Fruit fly (Drosophila melanogaster) whole organism, embryonic: Measurements from ENCODE around the gene CG12241.

Source experiments
- Awh ChIP-seq: fragments of 200-800 bp; sonication (Bioruptor generic); IDR thresholded peaks from 2 replicates; pipeline ENCODE4, ENCODE4 v1.3.6; 2022; ENCODE audit warnings: missing biosample characterization, missing genetic modification characterization
- B-H2 ChIP-seq: fragments of 200-800 bp; sonication (Bioruptor generic); optimal IDR thresholded peaks from 2 replicates; lab custom pipeline; 2018; ENCODE audit warnings: missing biosample characterization, mild to moderate bottlenecking, missing genetic modification characterization
- CG10979 ChIP-seq: fragments of 200-800 bp; sonication (Bioruptor generic); optimal IDR thresholded peaks from 2 replicates; lab custom pipeline; 2018; ENCODE audit warnings: missing biosample characterization, mild to moderate bottlenecking, missing genetic modification characterization, moderate library complexity
- CG11247 ChIP-seq: fragments of 200-800 bp; sonication (Bioruptor generic); IDR thresholded peaks from 2 replicates; pipeline ENCODE4 v1.3.6; 2022; ENCODE audit warnings: missing biosample characterization, missing genetic modification characterization
- CG12104 ChIP-seq: fragments of 200-800 bp; sonication (Bioruptor generic); optimal IDR thresholded peaks from 3 replicates; lab custom pipeline; 2016; ENCODE audit warnings: missing biosample characterization, missing genetic modification characterization
- CG12155 ChIP-seq: fragments of 200-800 bp; sonication (Bioruptor generic); optimal IDR thresholded peaks from 3 replicates; lab custom pipeline; 2016; ENCODE audit warnings: missing biosample characterization, missing genetic modification characterization
- CG12299 ChIP-seq: fragments of 200-800 bp; sonication (Bioruptor generic); optimal IDR thresholded peaks from 2 replicates; lab custom pipeline; 2018; ENCODE audit warnings: missing biosample characterization, mild to moderate bottlenecking, missing genetic modification characterization
- CG12391 ChIP-seq: fragments of 200-800 bp; sonication (Bioruptor generic); optimal IDR thresholded peaks from 3 replicates; lab custom pipeline; 2018; ENCODE audit warnings: missing biosample characterization, mild to moderate bottlenecking, missing genetic modification characterization, moderate library complexity
- CG13624 ChIP-seq: fragments of 200-800 bp; sonication (Bioruptor generic); optimal IDR thresholded peaks from 2 replicates; lab custom pipeline; 2016; ENCODE audit warnings: missing biosample characterization, missing genetic modification characterization
- CG14014 ChIP-seq: fragments of 200-800 bp; sonication (Bioruptor generic); IDR thresholded peaks from 2 replicates; pipeline ENCODE4 v1.3.6; 2022; ENCODE audit warnings: missing biosample characterization, missing genetic modification characterization
- CG14441 ChIP-seq: fragments of 200-800 bp; sonication (Bioruptor generic); IDR thresholded peaks from 2 replicates; pipeline ENCODE4 v1.3.6; 2022; ENCODE audit warnings: missing biosample characterization, missing genetic modification characterization
- CG2712 ChIP-seq: fragments of 200-800 bp; optimal IDR thresholded peaks from 3 replicates; lab custom pipeline; 2019; ENCODE audit warnings: missing biosample characterization, mild to moderate bottlenecking, missing genetic modification characterization, moderate library complexity
- CG3281 ChIP-seq: fragments of 200-800 bp; sonication (Bioruptor generic); optimal IDR thresholded peaks from 3 replicates; lab custom pipeline; 2017; ENCODE audit warnings: missing biosample characterization, mild to moderate bottlenecking, missing genetic modification characterization
- CG3726 ChIP-seq: fragments of 200-800 bp; sonication (Bioruptor generic); IDR thresholded peaks from 3 replicates; pipeline ENCODE4, ENCODE4 v1.3.6; 2022; ENCODE audit warnings: missing biosample characterization, missing genetic modification characterization
- CG3838 ChIP-seq: fragments of 200-800 bp; sonication (Bioruptor generic); optimal IDR thresholded peaks from 3 replicates; lab custom pipeline; 2016; ENCODE audit warnings: missing biosample characterization, missing genetic modification characterization
- CG4424 ChIP-seq: fragments of 200-800 bp; sonication (Bioruptor generic); optimal IDR thresholded peaks from 3 replicates; lab custom pipeline; 2016; ENCODE audit warnings: missing biosample characterization, missing genetic modification characterization
- CG6765 ChIP-seq: fragments of 200-800 bp; sonication (Bioruptor generic); optimal IDR thresholded peaks from 3 replicates; lab custom pipeline; 2017; ENCODE audit warnings: missing biosample characterization, mild to moderate bottlenecking, missing genetic modification characterization
- CG8765 ChIP-seq: fragments of 200-800 bp; sonication (Bioruptor generic); IDR thresholded peaks from 2 replicates; pipeline ENCODE4 v1.3.6; 2022; ENCODE audit warnings: missing biosample characterization, missing genetic modification characterization
- CG8944 ChIP-seq: fragments of 200-800 bp; sonication (Bioruptor generic); optimal IDR thresholded peaks from 3 replicates; lab custom pipeline; 2016; ENCODE audit warnings: missing biosample characterization, missing genetic modification characterization
- Dll ChIP-seq: fragments of 200-800 bp; sonication (Bioruptor generic); IDR thresholded peaks from 4 replicates; pipeline ENCODE4 v1.3.6; 2022; ENCODE audit warnings: missing biosample characterization, missing genetic modification characterization; ENCODE audit not compliant: partially characterized antibody
- ERR ChIP-seq: fragments of 200-800 bp; sonication (Bioruptor generic); optimal IDR thresholded peaks from 2 replicates; lab custom pipeline; 2016; ENCODE audit warnings: missing biosample characterization, missing genetic modification characterization
- HLH3B ChIP-seq: fragments of 200-800 bp; sonication (Bioruptor generic); IDR thresholded peaks from 2 replicates; pipeline ENCODE4 v1.3.6; 2022; ENCODE audit warnings: missing biosample characterization, missing genetic modification characterization
- Hr39 ChIP-seq: fragments of >200 bp; optimal IDR thresholded peaks from 2 replicates; lab custom pipeline; 2017
- Lpt ChIP-seq: fragments of >200 bp; optimal IDR thresholded peaks from 2 replicates; lab custom pipeline; 2018; ENCODE audit warnings: missing biosample characterization, missing genetic modification characterization
- MTF-1 ChIP-seq: fragments of 200-800 bp; sonication (Bioruptor generic); optimal IDR thresholded peaks from 2 replicates; lab custom pipeline; 2018; ENCODE audit warnings: missing biosample characterization, mild to moderate bottlenecking, missing genetic modification characterization, borderline replicate concordance
- Oaz ChIP-seq: fragments of 200-800 bp; sonication (Bioruptor generic); IDR thresholded peaks from 2 replicates; pipeline ENCODE4 v1.3.6; 2022; ENCODE audit warnings: missing biosample characterization, missing genetic modification characterization
- Opbp ChIP-seq: fragments of 200-800 bp; sonication (Bioruptor generic); IDR thresholded peaks from 3 replicates; pipeline ENCODE4 v1.3.6; 2022; ENCODE audit warnings: missing biosample characterization, missing genetic modification characterization; ENCODE audit not compliant: partially characterized antibody
- Optix ChIP-seq: fragments of 200-800 bp; sonication (Bioruptor generic); IDR thresholded peaks from 3 replicates; pipeline ENCODE4 v1.3.6; 2022; ENCODE audit warnings: missing biosample characterization, missing genetic modification characterization
- Sry-δ ChIP-seq: fragments of 200-800 bp; sonication (Bioruptor generic); optimal IDR thresholded peaks from 2 replicates; lab custom pipeline; 2016; ENCODE audit warnings: missing biosample characterization, missing genetic modification characterization
- Xbp1 ChIP-seq: fragments of 200-800 bp; sonication (Bioruptor generic); optimal IDR thresholded peaks from 3 replicates; lab custom pipeline; 2016; ENCODE audit warnings: missing biosample characterization, mild to moderate bottlenecking, missing genetic modification characterization
- Xrp1 ChIP-seq: fragments of 200-800 bp; sonication (Bioruptor generic); IDR thresholded peaks from 2 replicates; pipeline ENCODE4 v1.3.6; 2022; ENCODE audit warnings: missing biosample characterization, missing genetic modification characterization
- caup ChIP-seq: fragments of 200-800 bp; sonication (Bioruptor generic); optimal IDR thresholded peaks from 3 replicates; lab custom pipeline; 2017; ENCODE audit warnings: missing biosample characterization, mild to moderate bottlenecking, missing genetic modification characterization, moderate library complexity; ENCODE audit not compliant: severe bottlenecking
- crp ChIP-seq, 2 experiments: fragments of 200-800 bp; sonication (Bioruptor generic); optimal IDR thresholded peaks; 2 replicates in 1 of 2; 3 replicates in 1 of 2; lab custom pipeline; 2017; ENCODE audit warnings: missing biosample characterization in 2 of 2, missing genetic modification characterization in 2 of 2, mild to moderate bottlenecking in 1 of 2, moderate library complexity in 1 of 2
- dpn ChIP-seq, 2 experiments: fragments of 200-800 bp; sonication (Bioruptor generic); optimal IDR thresholded peaks; 3 replicates each; lab custom pipeline; 2016; ENCODE audit warnings: missing biosample characterization in 2 of 2, missing genetic modification characterization in 2 of 2
- exex ChIP-seq: fragments of 200-800 bp; sonication (Bioruptor generic); optimal IDR thresholded peaks from 4 replicates; lab custom pipeline; 2018; ENCODE audit warnings: missing biosample characterization, mild to moderate bottlenecking, missing genetic modification characterization, moderate library complexity
- gro ChIP-seq: fragments of 200-800 bp; sonication (Bioruptor generic); optimal IDR thresholded peaks from 2 replicates; lab custom pipeline; 2016; ENCODE audit warnings: missing biosample characterization, missing genetic modification characterization
- kay ChIP-seq: fragments of 200-800 bp; sonication (Bioruptor generic); optimal IDR thresholded peaks from 2 replicates; lab custom pipeline; 2016; ENCODE audit warnings: missing biosample characterization, missing genetic modification characterization
- mam ChIP-seq: fragments of 200-800 bp; sonication (Bioruptor generic); optimal IDR thresholded peaks from 3 replicates; lab custom pipeline; 2016; ENCODE audit warnings: missing biosample characterization, missing genetic modification characterization
- onecut ChIP-seq: fragments of 200-800 bp; sonication (Bioruptor generic); IDR thresholded peaks from 2 replicates; pipeline ENCODE4 v1.3.6; 2022; ENCODE audit warnings: missing biosample characterization, missing genetic modification characterization
- otp ChIP-seq: fragments of 200-800 bp; sonication (Bioruptor generic); IDR thresholded peaks from 3 replicates; pipeline ENCODE4, ENCODE4 v1.3.6; 2022; ENCODE audit warnings: missing biosample characterization, missing genetic modification characterization
- pb ChIP-seq: fragments of 200-800 bp; sonication (Bioruptor generic); optimal IDR thresholded peaks from 3 replicates; lab custom pipeline; 2016; ENCODE audit warnings: missing biosample characterization, missing genetic modification characterization
- salm ChIP-seq: fragments of 200-800 bp; sonication (Bioruptor generic); optimal IDR thresholded peaks from 2 replicates; lab custom pipeline; 2018; ENCODE audit warnings: missing biosample characterization, mild to moderate bottlenecking, missing genetic modification characterization
- sc ChIP-seq, 3 experiments: fragments of >200 bp in 2 of 3; fragments of 200-800 bp in 1 of 3; sonication (Bioruptor generic) in 1 of 3; optimal IDR thresholded peaks; 2 replicates in 2 of 3; 3 replicates in 1 of 3; lab custom pipeline; 2017; ENCODE audit warnings: mild to moderate bottlenecking in 1 of 3, missing biosample characterization in 1 of 3, missing genetic modification characterization in 1 of 3, missing genetic modification reagents in 1 of 3
- tin ChIP-seq: fragments of 200-800 bp; sonication (Bioruptor generic); optimal IDR thresholded peaks from 3 replicates; lab custom pipeline; 2016; ENCODE audit warnings: missing biosample characterization, missing genetic modification characterization
- trem ChIP-seq: fragments of 200-800 bp; optimal IDR thresholded peaks from 3 replicates; lab custom pipeline; 2019; ENCODE audit warnings: missing biosample characterization, mild to moderate bottlenecking, missing genetic modification characterization, moderate library complexity
- trh ChIP-seq: fragments of 200-800 bp; sonication (Bioruptor generic); optimal IDR thresholded peaks from 2 replicates; lab custom pipeline; 2016; ENCODE audit warnings: missing biosample characterization, missing genetic modification characterization
- twi ChIP-seq: fragments of 200-800 bp; optimal IDR thresholded peaks from 2 replicates; lab custom pipeline; 2019; ENCODE audit warnings: missing biosample characterization, mild to moderate bottlenecking, missing genetic modification characterization, moderate library complexity
- wdn ChIP-seq: fragments of 200-800 bp; sonication (Bioruptor generic); IDR thresholded peaks from 2 replicates; pipeline ENCODE4 v1.3.6; 2022; ENCODE audit warnings: missing biosample characterization, missing genetic modification characterization
- z ChIP-seq: fragments of 200-800 bp; sonication (Bioruptor generic); IDR thresholded peaks from 3 replicates; pipeline ENCODE4 v1.3.6; 2022; ENCODE audit warnings: missing biosample characterization, missing genetic modification characterization

The CG12241 gene

DNA sequence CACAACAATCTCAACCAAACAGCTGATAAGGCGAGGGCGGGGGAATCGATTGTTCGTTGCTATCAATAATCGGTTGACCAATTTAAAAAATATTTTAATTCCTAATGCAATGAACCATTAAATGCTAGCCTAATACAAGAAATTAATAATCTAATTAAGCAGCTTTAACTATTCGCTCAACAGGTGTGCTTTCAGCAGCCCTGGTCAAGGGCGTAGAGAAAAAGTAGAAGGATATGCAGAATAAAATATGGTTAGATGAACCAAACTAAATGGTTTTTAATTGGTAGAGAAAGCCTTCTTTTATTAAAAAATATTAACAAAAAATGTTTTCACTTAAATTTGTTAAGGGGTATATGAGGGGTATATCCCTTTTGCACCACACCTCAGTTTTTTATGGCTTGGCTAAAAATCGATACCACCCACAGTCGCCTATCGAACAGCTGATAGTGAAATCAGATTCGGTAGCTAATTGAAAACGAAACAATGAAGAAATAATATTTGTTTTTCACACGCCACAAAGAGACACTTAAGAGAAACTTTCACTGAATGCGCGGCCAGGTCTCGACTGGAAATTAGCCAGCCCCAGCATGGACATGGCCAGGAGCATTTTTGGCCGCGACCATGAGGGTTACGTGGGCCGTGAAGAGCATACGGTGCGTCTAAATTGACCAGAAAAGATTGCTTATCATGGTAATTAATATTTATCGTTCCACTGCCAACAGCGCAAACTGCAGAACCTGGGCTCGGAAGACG is at the start of gene CG12241, which contains the start of gene SIDL (continued):
- TF ChIP-seq trem (tag; lab: Kevin White, UChicago) (peak; percentile 73), Opbp (peak; percentile 34; the same call in 1 of the 3 replicates), CG12104 (GFP tag; lab: Kevin White, UChicago) (peak; percentile 66), CG4424 (GFP tag; lab: Kevin White, UChicago) (peak; percentile 79), CG2712 (tag; lab: Kevin White, UChicago) (peak; percentile 86), salm (peak; percentile 23), trh (GFP tag; lab: Kevin White, UChicago) (peak; percentile 66), CG10979 (tag; lab: Kevin White, UChicago) (peak; percentile 73), Oaz (GFP tag; lab: Robert Waterston, UW) (0 out of 2 replicates have a peak, but pooled peaks have one; percentile 21), B-H2 (GFP tag; lab: Kevin White, UChicago) (peak; percentile 32), Lpt (GFP tag; lab: Kevin White, UChicago) (no peak), Sry-δ (GFP tag; lab: Kevin White, UChicago) (peak; percentile 66), CG12391 (peak; percentile 72), CG3281 (GFP tag; lab: Kevin White, UChicago) (peak; percentile 83), kay (peak; percentile 69), CG6765 (GFP tag; lab: Kevin White, UChicago) (peak; percentile 68), ERR (peak; percentile 77), CG12155 (peak; percentile 60), gro (GFP tag; lab: Kevin White, UChicago) (peak; percentile 91), pb (GFP tag; lab: Kevin White, UChicago) (peak; percentile 73), MTF-1 (GFP tag; lab: Kevin White, UChicago) (peak; percentile 32), CG3838 (GFP tag; lab: Kevin White, UChicago) (peak; percentile 68), onecut (GFP tag; lab: Robert Waterston, UW) (peak; percentile 96), wdn (GFP tag; lab: Robert Waterston, UW) (peak; percentile 70), crp (GFP tag; optimal IDR thresholded peaks at IDR 0.05; lab: Kevin White, UChicago) (peak; percentile 54 to 91), Xrp1 (GFP tag; lab: Robert Waterston, UW) (peak; percentile 89), Xbp1 (peak; percentile 54), HLH3B (peak; percentile 92), tin (peak; percentile 72), z (GFP tag; lab: Robert Waterston, UW) (no peak), CG3726 (GFP tag; lab: Robert Waterston, UW) (peak; percentile 79; the same call in 2 of the 3 replicates), twi (tag; lab: Kevin White, UChicago) (peak; percentile 13), mam (GFP tag; lab: Kevin White, UChicago) (peak; percentile 92), CG14441 (GFP tag; lab: Robert Waterston, UW) (peak; percentile 96), caup (GFP tag; lab: Kevin White, UChicago) (peak; percentile 83), otp (GFP tag; lab: Robert Waterston, UW) (no peak), CG12299 (tag; lab: Kevin White, UChicago) (peak; percentile 48), CG8944 (GFP tag; lab: Kevin White, UChicago) (peak; percentile 60), CG13624 (GFP tag; lab: Kevin White, UChicago) (peak; percentile 89), CG8765 (peak; percentile 87; the same call in 1 of the 2 replicates), Hr39 (lab: Kevin White, UChicago) (no peak), CG11247 (GFP tag; lab: Robert Waterston, UW) (peak; percentile 92), Optix (GFP tag; lab: Robert Waterston, UW) (peak; percentile 23; the same call in 1 of the 3 replicates), Dll (GFP tag; lab: Robert Waterston, UW) (0 out of 4 replicates have a peak, but pooled peaks have one; percentile 41), sc (optimal IDR thresholded peaks at IDR 0.05; lab: Kevin White, UChicago) (no peak), sc (GFP tag; optimal IDR thresholded peaks at IDR 0.05; lab: Kevin White, UChicago) (no peak), CG14014 (GFP tag; lab: Robert Waterston, UW) (peak; percentile 39; the same call in 1 of the 2 replicates), Awh (GFP tag; lab: Robert Waterston, UW) (peak; percentile 88), dpn (GFP tag; optimal IDR thresholded peaks at IDR 0.05; lab: Kevin White, UChicago) (peak; percentile 73 to 87), exex (tag; lab: Kevin White, UChicago) (peak; percentile 68)
